Worm (Caenorhabditis elegans): ENCODE data around the gene clec-180.

DNA sequence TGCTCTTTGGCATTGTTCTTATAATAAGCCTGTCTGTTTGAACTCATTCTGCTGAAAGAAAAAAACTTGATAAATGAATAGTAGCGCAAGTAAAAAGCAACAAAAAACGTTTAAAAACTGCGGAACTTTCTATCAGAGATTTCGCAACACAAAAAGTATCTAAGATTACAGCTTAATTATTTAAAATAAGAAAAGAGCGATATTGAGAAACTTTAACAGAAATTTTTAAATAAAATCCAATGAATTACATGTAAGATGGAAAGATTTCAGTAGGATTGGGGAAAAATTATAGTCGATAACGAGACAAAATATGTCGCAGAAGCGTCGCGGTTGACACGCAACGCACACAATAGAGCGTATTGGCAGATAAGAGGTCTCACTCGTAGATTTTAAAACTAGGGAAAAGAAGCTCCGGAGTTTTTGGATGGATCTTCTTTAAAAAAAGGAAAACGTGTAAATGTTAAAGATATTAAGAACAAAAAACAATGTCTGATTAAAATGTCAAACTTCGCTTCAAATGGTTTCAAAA, 7.0 kb upstream of the clec-180 start, which contains the start of gene ima-3:
- no peak for TF ChIP-seq nhr-11 (tag; optimal IDR thresholded peaks at IDR 0.05)
- TF ChIP-seq F13H6.1 (tag; optimal IDR thresholded peaks at IDR 0.05) = no peak
- TF ChIP-seq ceh-30 (tag; optimal IDR thresholded peaks at IDR 0.05) = no peak
- peak; percentile 2 for TF ChIP-seq nfya-1 (tag; optimal IDR thresholded peaks at IDR 0.05)
- no peak for TF ChIP-seq odd-2 (tag; optimal IDR thresholded peaks at IDR 0.05)
- TF ChIP-seq fkh-6 (tag; optimal IDR thresholded peaks at IDR 0.05) = no peak
- no peak for TF ChIP-seq pha-4 (tag; optimal IDR thresholded peaks at IDR 0.05)

Data from whole organism, late embryonic.